Fruit fly (Drosophila melanogaster): ENCODE results near the gene CG32192.

Gene CG32192

DNA sequence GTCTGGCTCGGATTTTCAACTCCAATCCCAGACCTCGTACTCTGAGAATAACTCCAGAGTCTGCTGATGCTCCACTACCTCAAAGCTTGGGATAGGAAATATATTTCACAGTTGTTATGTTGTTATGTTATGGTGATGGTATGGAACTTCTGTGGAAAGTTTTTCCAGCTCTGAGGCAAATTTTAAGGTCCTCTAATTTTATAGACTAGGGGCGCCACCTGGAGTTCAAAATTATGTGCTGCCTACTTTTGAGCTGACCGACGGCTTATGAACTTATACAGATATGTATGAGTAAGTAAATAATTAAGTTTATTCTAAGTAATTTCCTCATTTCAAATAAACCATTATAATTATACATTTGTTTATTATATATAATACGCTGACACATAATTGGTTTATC lies 43.3 kb downstream of the CG32192 start:
- no peak for TF ChIP-seq usp (GFP tag; optimal IDR thresholded peaks at IDR 0.05)
- no peak for TF ChIP-seq psq (optimal IDR thresholded peaks at IDR 0.05)
- no peak for TF ChIP-seq CG8478 (optimal IDR thresholded peaks at IDR 0.05)
- no peak for TF ChIP-seq Dll (optimal IDR thresholded peaks at IDR 0.05)
- no peak for TF ChIP-seq EcR (GFP tag; optimal IDR thresholded peaks at IDR 0.05)
- TF ChIP-seq pan (optimal IDR thresholded peaks at IDR 0.05): no peak

DNA sequence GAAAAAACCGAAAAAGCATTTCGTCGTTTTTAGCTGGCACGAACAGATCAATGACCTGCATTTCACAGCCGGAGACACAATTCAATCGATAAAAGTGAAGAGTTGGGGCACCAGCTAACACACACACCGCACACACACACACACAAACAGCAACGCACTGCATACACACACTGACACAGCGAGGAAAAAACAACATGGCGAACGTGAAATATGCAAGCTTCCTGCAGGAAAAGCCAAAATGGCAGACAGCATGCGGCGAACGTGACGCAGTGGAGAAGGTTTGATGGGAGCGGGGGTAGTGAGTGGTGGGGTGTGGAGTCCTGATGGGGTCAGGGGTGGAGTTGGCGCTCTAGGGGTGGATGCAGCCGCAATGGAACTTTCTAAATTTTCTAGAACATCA lies 43.9 kb downstream of the CG32192 start:
- TF ChIP-seq EcR (GFP tag; optimal IDR thresholded peaks at IDR 0.05) (no peak), CG8478 (optimal IDR thresholded peaks at IDR 0.05) (no peak), usp (GFP tag; optimal IDR thresholded peaks at IDR 0.05) (no peak), Dll (optimal IDR thresholded peaks at IDR 0.05) (no peak), psq (optimal IDR thresholded peaks at IDR 0.05) (no peak), pan (optimal IDR thresholded peaks at IDR 0.05) (no peak)

DNA sequence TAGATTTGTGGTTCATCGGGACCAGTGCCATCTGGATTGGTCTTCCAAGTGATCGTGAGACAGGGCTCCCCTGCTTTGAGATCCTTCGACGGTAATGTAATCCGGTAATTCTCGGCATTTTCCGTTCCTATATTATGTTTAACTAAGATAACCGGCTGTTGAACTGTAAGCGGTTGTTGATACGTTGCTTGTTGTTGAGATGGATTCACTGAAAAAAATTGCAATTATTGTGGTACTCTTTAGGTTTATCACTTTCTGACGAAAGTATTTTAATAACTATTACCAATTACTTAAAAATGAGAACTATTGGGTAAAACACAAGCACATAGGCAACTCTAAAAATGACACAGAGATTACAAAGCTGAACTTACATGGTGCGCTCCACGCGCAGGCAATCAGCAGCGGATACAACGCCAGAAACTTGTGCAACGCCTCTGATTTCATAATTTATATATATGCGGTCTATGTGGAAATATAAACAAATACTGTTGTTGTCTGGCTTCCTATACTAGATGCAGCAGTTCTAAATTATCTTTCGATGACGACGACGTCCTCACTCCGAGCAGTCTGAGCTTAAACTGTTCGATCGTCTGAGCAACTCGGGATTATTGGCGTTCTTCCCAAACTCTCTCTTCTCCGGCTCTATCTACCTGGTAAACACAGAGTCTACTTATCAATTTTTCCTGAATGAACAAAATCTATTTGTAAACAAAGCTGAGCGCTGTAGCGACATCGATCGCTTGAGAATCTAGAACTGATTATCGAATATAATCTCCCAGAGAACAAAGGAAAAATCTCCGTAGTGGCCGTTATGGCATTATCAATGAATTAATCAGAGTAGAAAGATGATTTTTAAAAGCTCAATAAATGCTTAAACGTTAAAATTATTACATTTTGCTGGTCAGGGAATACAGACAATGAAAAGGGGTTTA lies 46.9 kb downstream of the CG32192 start, which contains the start of gene CG34253:
TSS of gene CG34253 (minus strand) at position 567 of the 932 bp plus-strand sequence.
- TF ChIP-seq Dll (optimal IDR thresholded peaks at IDR 0.05) (no peak), EcR (GFP tag; optimal IDR thresholded peaks at IDR 0.05) (no peak), pan (optimal IDR thresholded peaks at IDR 0.05) (no peak), psq (optimal IDR thresholded peaks at IDR 0.05) (no peak), CG8478 (optimal IDR thresholded peaks at IDR 0.05) (no peak), usp (GFP tag; optimal IDR thresholded peaks at IDR 0.05) (no peak)

DNA sequence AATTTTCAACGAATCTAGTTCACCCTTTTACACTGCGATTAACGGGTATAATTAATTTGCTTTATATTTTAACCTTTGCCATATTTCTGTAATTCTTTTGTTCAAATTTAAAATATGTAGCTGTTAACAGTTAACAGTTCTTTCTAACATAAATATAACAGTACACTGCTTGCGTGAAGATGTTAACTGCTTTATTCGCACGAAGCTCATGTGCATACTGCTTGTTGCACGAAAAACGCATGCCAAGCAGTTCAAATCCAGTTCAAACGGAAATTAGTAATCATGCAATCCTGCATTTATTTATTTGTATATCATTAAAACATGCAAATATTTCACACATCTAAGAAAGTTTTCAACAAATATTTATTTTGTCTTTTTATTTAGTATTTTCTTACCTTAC lies 47.9 kb downstream of the CG32192 start:
- TF ChIP-seq pan (optimal IDR thresholded peaks at IDR 0.05): no peak
- no peak for TF ChIP-seq EcR (GFP tag; optimal IDR thresholded peaks at IDR 0.05)
- no peak for TF ChIP-seq Dll (optimal IDR thresholded peaks at IDR 0.05)
- TF ChIP-seq CG8478 (optimal IDR thresholded peaks at IDR 0.05): no peak

Measured in whole organism.